Worm (Caenorhabditis elegans) whole organism, young adult: Measurements from ENCODE around the gene dnj-1.

Experiments used
- B0261.1 ChIP-seq: sonication (generic microtip); optimal IDR thresholded peaks from 2 replicates; lab custom pipeline; 2016; ENCODE audit warnings: mild to moderate bottlenecking, missing genetic modification characterization, moderate library complexity, missing compliant biosample characterization
- F49E8.2 ChIP-seq: sonication (generic microtip); optimal IDR thresholded peaks from 3 replicates; lab custom pipeline; 2017; ENCODE audit warnings: missing genetic modification characterization, mild to moderate bottlenecking, missing compliant biosample characterization, antibody characterized with exemption, moderate library complexity; ENCODE audit not compliant: insufficient read depth
- K12H6.12 ChIP-seq: fragments of 200-800 bp; sonication (Bioruptor generic); optimal IDR thresholded peaks from 2 replicates; lab custom pipeline; 2018; ENCODE audit warnings: mild to moderate bottlenecking, missing genetic modification characterization, missing compliant biosample characterization
- T07F8.4 ChIP-seq: sonication (generic microtip); optimal IDR thresholded peaks from 2 replicates; lab custom pipeline; 2016; ENCODE audit warnings: mild to moderate bottlenecking, missing genetic modification characterization, moderate library complexity, missing compliant biosample characterization
- Y79H2A.3 ChIP-seq: fragments of 200-800 bp; sonication (Bioruptor generic); conservative IDR thresholded peaks from 2 replicates; pipeline ENCODE4 v1.3.6; 2022; ENCODE audit warnings: missing genetic modification reagents, missing genetic modification characterization, missing compliant biosample characterization
- attf-3 ChIP-seq: fragments of 200-800 bp; sonication (Bioruptor generic); conservative IDR thresholded peaks from 2 replicates; pipeline ENCODE4 v1.3.6; 2022; ENCODE audit warnings: missing genetic modification reagents, missing genetic modification characterization, missing compliant biosample characterization
- egl-18 ChIP-seq: fragments of 200-800 bp; sonication (Bioruptor generic); IDR thresholded peaks from 2 replicates; pipeline ENCODE4 v1.3.6; 2022; ENCODE audit warnings: missing genetic modification reagents, missing genetic modification characterization, missing compliant biosample characterization
- hlh-12 ChIP-seq: sonication (generic microtip); optimal IDR thresholded peaks from 2 replicates; lab custom pipeline; 2016; ENCODE audit warnings: missing genetic modification characterization, missing compliant biosample characterization
- hrde-1 ChIP-seq: sonication (generic microtip); optimal IDR thresholded peaks from 2 replicates; lab custom pipeline; 2016; ENCODE audit warnings: missing genetic modification characterization, mild to moderate bottlenecking, missing compliant biosample characterization, moderate library complexity, missing genotype, missing genetic modification reagents, borderline replicate concordance
- lir-1 ChIP-seq: fragments of 200-800 bp; sonication (Bioruptor generic); conservative IDR thresholded peaks from 2 replicates; pipeline ENCODE4 v1.3.6; 2022; ENCODE audit warnings: missing genetic modification reagents, missing genetic modification characterization, missing compliant biosample characterization
- unc-130 ChIP-seq: sonication (generic microtip); optimal IDR thresholded peaks from 2 replicates; lab custom pipeline; 2016; ENCODE audit warnings: missing genetic modification reagents, missing genetic modification characterization, missing compliant biosample characterization

DNA sequence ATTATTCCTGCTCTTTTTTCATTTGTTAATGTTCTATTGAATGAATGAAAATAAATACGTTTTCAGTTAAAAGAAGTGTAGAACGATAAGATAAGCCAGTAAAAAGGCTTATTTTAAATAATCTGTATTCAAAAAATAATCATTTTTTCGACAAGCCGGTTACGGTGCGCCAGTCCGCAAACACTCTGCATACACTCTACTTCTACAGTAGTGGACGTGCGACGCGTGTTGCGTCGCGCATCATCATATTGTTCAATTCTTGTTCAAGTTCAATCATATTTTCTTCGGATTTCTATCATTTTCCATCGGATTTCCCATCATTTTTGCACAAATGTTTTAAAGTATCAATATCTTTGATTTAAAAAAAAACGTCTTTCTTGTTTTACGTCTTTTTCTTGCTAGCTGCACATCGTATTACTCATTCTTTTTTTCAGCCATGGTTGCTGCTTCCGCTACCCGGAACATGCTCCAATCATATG, 21.1 kb downstream of the dnj-1 start, which contains the start of gene B0035.18:
- TF ChIP-seq lir-1: no peak
- TF ChIP-seq unc-130: no peak
- TF ChIP-seq hlh-12: no peak
- no peak for TF ChIP-seq egl-18 (GFP tag; lab: Robert Waterston, UW)
- TF ChIP-seq T07F8.4 (tag; lab: Kevin White, UChicago): no peak
- TF ChIP-seq hrde-1 (tag; lab: Kevin White, UChicago): no peak
- TF ChIP-seq F49E8.2 (tag; lab: Kevin White, UChicago): no peak
- no peak for TF ChIP-seq attf-3 (GFP tag; lab: Robert Waterston, UW)
- no peak for TF ChIP-seq K12H6.12 (tag; lab: Kevin White, UChicago)
- TF ChIP-seq Y79H2A.3 (GFP tag; lab: Robert Waterston, UW): no peak
- no peak for TF ChIP-seq B0261.1 (tag; lab: Kevin White, UChicago)
